Fruit fly (Drosophila melanogaster) whole organism, adult: ENCODE measurements around the gene CG14154.
A peak's percentile ranks its signal among the peaks of the same experiment; 100 is the strongest.

Experiments used
- CG11617 ChIP-seq: fragments of 200-800 bp; sonication (Bioruptor generic); optimal IDR thresholded peaks from 2 replicates; lab custom pipeline; 2017; ENCODE audit warnings: mild to moderate bottlenecking, missing biosample characterization, missing genetic modification reagents, missing genetic modification characterization
- CG12768 ChIP-seq: fragments of 200-800 bp; sonication (Bioruptor generic); optimal IDR thresholded peaks from 2 replicates; lab custom pipeline; 2017; ENCODE audit warnings: missing biosample characterization, missing genetic modification characterization, mild to moderate bottlenecking, moderate library complexity, missing genetic modification reagents
- CG14711 ChIP-seq: fragments of 200-800 bp; sonication (Bioruptor generic); optimal IDR thresholded peaks from 2 replicates; lab custom pipeline; 2018; ENCODE audit warnings: missing biosample characterization, mild to moderate bottlenecking, missing genetic modification characterization, moderate library complexity
- CG1620 ChIP-seq: fragments of 200-800 bp; sonication (Bioruptor generic); optimal IDR thresholded peaks from 2 replicates; lab custom pipeline; 2016; ENCODE audit warnings: missing biosample characterization, missing genetic modification characterization
- CG33017 ChIP-seq: fragments of 200-800 bp; sonication (Bioruptor generic); optimal IDR thresholded peaks from 2 replicates; lab custom pipeline; 2018; ENCODE audit warnings: missing biosample characterization, mild to moderate bottlenecking, missing genetic modification characterization, moderate library complexity
- CG5204 ChIP-seq: fragments of 200-800 bp; sonication (Bioruptor generic); optimal IDR thresholded peaks from 2 replicates; lab custom pipeline; 2016; ENCODE audit warnings: missing biosample characterization, missing genetic modification characterization
- CG7045 ChIP-seq: fragments of 200-800 bp; sonication (Bioruptor generic); optimal IDR thresholded peaks from 2 replicates; lab custom pipeline; 2017; ENCODE audit warnings: missing biosample characterization, mild to moderate bottlenecking, missing genetic modification characterization
- CG7101 ChIP-seq: fragments of 200-800 bp; sonication (Bioruptor generic); optimal IDR thresholded peaks from 2 replicates; lab custom pipeline; 2018; ENCODE audit warnings: missing biosample characterization, mild to moderate bottlenecking, missing genetic modification characterization, moderate library complexity
- Clk ChIP-seq: fragments of 200-800 bp; sonication (Bioruptor generic); optimal IDR thresholded peaks from 2 replicates; lab custom pipeline; 2017; ENCODE audit warnings: missing biosample characterization, missing genetic modification characterization
- Crg-1 ChIP-seq: fragments of 200-800 bp; sonication (Bioruptor generic); optimal IDR thresholded peaks from 2 replicates; lab custom pipeline; 2016; ENCODE audit warnings: missing biosample characterization, missing genetic modification characterization
- Hr96 ChIP-seq: fragments of 200-800 bp; sonication (Bioruptor generic); optimal IDR thresholded peaks from 2 replicates; lab custom pipeline; 2016; ENCODE audit warnings: missing biosample characterization, missing genetic modification characterization
- Mnt ChIP-seq: fragments of 200-800 bp; sonication (Bioruptor generic); optimal IDR thresholded peaks from 2 replicates; lab custom pipeline; 2016; ENCODE audit warnings: missing biosample characterization, mild to moderate bottlenecking, missing genetic modification characterization
- bab1 ChIP-seq: fragments of 200-800 bp; sonication (Bioruptor generic); optimal IDR thresholded peaks from 3 replicates; lab custom pipeline; 2019; ENCODE audit warnings: missing biosample characterization, mild to moderate bottlenecking, missing genetic modification characterization, moderate library complexity
- cic ChIP-seq: fragments of 200-800 bp; sonication (Bioruptor generic); optimal IDR thresholded peaks from 2 replicates; lab custom pipeline; 2017; ENCODE audit warnings: missing biosample characterization, mild to moderate bottlenecking, missing genetic modification characterization, moderate library complexity
- cnc ChIP-seq, 2 experiments: fragments of >200 bp; optimal IDR thresholded peaks; 2 replicates each; lab custom pipeline; 2017
- kay ChIP-seq: fragments of 200-800 bp; sonication (Bioruptor generic); peaks from one replicate; lab custom pipeline; 2016; ENCODE audit warnings: missing biosample characterization, missing genetic modification characterization, borderline replicate concordance
- ovo ChIP-seq: fragments of 200-800 bp; sonication (Bioruptor generic); optimal IDR thresholded peaks from 2 replicates; lab custom pipeline; 2016; ENCODE audit warnings: missing biosample characterization, missing genetic modification characterization
- pad ChIP-seq: fragments of 200-800 bp; sonication (Bioruptor generic); optimal IDR thresholded peaks from 3 replicates; lab custom pipeline; 2017; ENCODE audit warnings: missing biosample characterization, missing genetic modification characterization, mild to moderate bottlenecking, moderate library complexity, missing genetic modification reagents
- tj ChIP-seq: fragments of 200-800 bp; sonication (Bioruptor generic); optimal IDR thresholded peaks from 3 replicates; lab custom pipeline; 2017; ENCODE audit warnings: missing biosample characterization, mild to moderate bottlenecking, missing genetic modification characterization, moderate library complexity
- toe ChIP-seq: fragments of 200-800 bp; sonication (Bioruptor generic); optimal IDR thresholded peaks from 2 replicates; lab custom pipeline; 2016; ENCODE audit warnings: missing biosample characterization, missing genetic modification characterization

The CG14154 gene

DNA sequence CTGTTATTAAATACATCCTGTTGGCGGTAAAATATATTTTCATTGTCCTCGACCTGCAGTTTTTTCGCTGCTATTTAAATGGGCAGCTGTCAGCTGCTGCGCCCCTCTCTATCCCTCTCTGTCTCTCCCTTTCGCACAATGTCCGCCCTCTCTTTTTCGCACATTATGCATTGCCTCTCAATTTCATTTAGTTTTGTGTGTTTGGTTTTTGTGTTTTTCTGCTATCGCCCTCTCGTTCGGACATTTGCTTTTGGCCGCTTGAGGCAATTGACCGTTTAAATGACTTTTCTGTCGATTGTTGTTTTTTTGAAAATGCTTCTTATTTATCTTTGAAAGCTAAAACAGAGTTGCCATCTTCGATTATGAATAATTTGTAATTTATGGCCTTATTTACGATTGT lies 33.3 kb downstream of the CG14154 start:
- no peak for TF ChIP-seq tj
- TF ChIP-seq CG14711: peak; percentile 6

DNA sequence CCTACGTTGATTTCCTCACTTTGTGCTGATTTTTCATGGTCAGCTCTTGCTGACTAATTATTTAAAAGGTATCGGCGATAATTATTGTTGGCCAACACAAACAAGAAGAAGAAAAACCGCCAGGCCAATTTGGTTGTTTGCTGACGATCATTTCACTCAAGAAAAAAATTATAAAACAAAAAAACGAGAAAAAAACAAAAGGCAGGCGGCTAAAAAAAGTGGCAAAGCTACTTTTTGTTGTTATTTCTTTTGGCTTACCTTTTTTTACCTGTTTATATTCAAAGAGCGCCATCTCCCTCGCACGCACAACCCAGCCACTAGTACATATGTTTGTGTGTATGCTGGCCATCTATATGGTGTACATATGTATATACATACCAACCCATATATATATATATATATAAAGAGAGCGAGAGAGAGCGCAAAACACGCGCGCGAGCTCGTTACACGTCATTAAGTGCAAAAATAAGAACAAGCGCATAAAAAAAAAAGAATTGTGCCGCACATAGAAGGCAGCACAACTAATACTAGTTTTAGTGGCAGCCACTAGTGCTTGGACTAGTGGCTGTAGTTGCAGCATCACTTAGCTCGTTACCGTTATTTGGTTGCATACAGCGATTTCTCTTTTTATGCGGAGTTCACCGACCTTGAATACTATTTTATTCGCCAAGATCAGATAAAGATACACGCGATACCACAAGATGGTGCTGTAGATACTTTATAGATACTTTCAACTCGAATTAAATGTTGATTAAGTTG lies 34.1 kb downstream of the CG14154 start:
- TF ChIP-seq tj: peak; percentile 98
- no peak for TF ChIP-seq cnc (optimal IDR thresholded peaks at IDR 0.05; lab: Kevin White, UChicago)
- no peak for TF ChIP-seq CG12768 (GFP tag; lab: Kevin White, UChicago)
- TF ChIP-seq toe (GFP tag; lab: Kevin White, UChicago): no peak
- TF ChIP-seq CG11617 (GFP tag; lab: Kevin White, UChicago): peak; percentile 5
- TF ChIP-seq pad (GFP tag; lab: Kevin White, UChicago): no peak
- TF ChIP-seq CG7101 (tag; lab: Kevin White, UChicago): no peak
- no peak for TF ChIP-seq cic (GFP tag; lab: Kevin White, UChicago)
- no peak for TF ChIP-seq CG7045
- no peak for TF ChIP-seq CG33017 (tag; lab: Kevin White, UChicago)
- no peak for TF ChIP-seq bab1 (GFP tag; lab: Kevin White, UChicago)
- TF ChIP-seq ovo: no peak
- TF ChIP-seq kay (GFP tag; lab: Kevin White, UChicago): peak; percentile 67
- TF ChIP-seq Hr96 (GFP tag; lab: Kevin White, UChicago): no peak

DNA sequence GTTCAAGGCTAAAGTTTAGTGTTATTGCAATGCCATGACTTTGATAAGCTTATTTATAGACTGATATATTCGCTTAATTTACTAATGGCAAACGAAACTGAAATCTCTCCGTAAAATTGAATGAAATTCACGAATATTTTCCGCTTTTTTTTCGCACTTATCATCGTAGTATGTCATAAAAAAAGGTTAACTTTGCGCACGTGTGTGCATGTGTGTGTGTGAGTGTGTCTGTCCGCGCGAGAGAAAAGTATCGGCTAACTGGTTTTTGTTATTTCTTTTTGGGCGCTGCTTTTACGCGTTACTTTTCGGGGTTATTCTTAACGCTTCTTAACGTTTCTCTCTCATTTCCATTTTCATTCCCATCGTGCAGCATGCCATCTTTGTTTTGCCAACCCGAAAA lies 36.1 kb downstream of the CG14154 start:
- TF ChIP-seq kay (GFP tag; lab: Kevin White, UChicago) (peak; percentile 20), CG7045 (no peak)

DNA sequence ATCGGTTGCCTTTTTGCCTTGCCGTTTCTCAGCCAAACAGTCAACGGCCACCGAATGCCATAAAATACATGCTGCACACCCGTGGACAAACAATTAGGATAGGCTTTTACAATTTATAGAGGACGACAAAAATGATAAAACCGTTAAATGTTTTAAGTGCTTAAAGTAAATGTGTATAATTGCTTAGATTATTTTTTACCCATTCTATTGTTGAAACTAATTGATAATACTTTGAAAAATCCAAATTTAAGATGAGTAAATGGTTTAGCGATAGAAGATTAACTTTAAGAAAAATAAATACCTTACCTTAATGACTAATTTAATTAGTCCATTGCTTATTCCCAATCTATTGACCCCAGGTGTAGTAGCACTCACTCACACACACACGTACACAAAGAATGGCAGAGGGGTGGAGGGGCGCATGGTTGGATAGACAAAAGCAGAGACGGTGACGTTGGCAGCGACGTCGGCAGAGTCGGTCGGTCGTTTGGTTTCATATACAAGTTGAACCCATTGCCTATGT lies 36.9 kb downstream of the CG14154 start:
- TF ChIP-seq Mnt (GFP tag; lab: Kevin White, UChicago) (peak; percentile 75), pad (GFP tag; lab: Kevin White, UChicago) (peak; percentile 83), ovo (peak; percentile 78), Hr96 (GFP tag; lab: Kevin White, UChicago) (peak; percentile 89), kay (GFP tag; lab: Kevin White, UChicago) (no peak), CG1620 (GFP tag; lab: Kevin White, UChicago) (peak; percentile 72), cic (GFP tag; lab: Kevin White, UChicago) (peak; percentile 48), CG7101 (tag; lab: Kevin White, UChicago) (peak; percentile 95), toe (GFP tag; lab: Kevin White, UChicago) (peak; percentile 86), tj (peak; percentile 78), CG33017 (tag; lab: Kevin White, UChicago) (peak; percentile 96), CG5204 (GFP tag; lab: Kevin White, UChicago) (peak; percentile 94), bab1 (GFP tag; lab: Kevin White, UChicago) (peak; percentile 96), Clk (GFP tag; lab: Kevin White, UChicago) (peak; percentile 85), CG11617 (GFP tag; lab: Kevin White, UChicago) (peak; percentile 95), CG7045 (peak; percentile 96), CG12768 (GFP tag; lab: Kevin White, UChicago) (peak; percentile 89), cnc (optimal IDR thresholded peaks at IDR 0.05; lab: Kevin White, UChicago) (no peak), CG14711 (peak; percentile 82), Crg-1 (GFP tag; lab: Kevin White, UChicago) (peak; percentile 78)

DNA sequence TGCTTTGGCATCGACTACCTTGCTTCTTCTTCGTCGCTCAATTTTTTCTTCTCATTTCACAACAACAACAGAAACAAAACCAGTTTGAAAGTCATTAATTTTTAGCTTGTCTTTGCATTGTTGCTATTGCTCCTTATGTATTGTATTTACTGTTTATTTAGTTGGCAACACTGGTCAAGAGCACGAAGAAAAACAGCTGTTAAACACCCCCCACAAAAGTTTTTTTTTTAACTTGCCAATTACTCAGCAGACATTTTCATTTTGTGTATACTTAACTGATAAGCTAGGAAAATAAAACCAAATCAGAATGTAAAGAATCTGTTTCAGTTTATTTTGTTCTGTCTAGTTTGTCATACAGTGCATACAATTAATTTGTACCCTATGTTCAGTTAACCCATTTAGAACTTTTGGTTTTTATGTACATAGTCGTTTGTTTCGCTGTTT lies 38.0 kb downstream of the CG14154 start:
- TF ChIP-seq CG12768 (GFP tag; lab: Kevin White, UChicago) (no peak), tj (peak; percentile 11), CG14711 (peak; percentile 20), bab1 (GFP tag; lab: Kevin White, UChicago) (no peak), CG7101 (tag; lab: Kevin White, UChicago) (peak; percentile 7)

DNA sequence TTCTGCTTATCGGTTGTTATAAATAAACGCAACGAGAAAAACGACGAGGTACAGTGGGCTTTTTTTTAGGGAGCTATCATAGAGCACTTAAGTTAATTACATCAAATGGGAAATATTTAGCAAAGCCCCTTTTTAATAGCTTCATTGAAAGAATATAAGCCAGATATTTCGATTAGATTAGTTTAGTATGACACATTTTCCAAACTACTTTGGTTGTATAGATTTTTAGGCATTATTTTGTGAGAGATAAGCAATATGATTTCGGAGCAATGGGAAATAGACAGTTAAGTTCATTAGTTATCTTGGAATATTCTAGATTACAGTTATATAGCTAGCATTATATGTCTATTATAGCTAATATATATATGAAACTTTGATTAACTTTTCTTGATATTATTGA lies 38.5 kb downstream of the CG14154 start:
- TF ChIP-seq CG5204 (GFP tag; lab: Kevin White, UChicago) (no peak), kay (GFP tag; lab: Kevin White, UChicago) (peak; percentile 93)

DNA sequence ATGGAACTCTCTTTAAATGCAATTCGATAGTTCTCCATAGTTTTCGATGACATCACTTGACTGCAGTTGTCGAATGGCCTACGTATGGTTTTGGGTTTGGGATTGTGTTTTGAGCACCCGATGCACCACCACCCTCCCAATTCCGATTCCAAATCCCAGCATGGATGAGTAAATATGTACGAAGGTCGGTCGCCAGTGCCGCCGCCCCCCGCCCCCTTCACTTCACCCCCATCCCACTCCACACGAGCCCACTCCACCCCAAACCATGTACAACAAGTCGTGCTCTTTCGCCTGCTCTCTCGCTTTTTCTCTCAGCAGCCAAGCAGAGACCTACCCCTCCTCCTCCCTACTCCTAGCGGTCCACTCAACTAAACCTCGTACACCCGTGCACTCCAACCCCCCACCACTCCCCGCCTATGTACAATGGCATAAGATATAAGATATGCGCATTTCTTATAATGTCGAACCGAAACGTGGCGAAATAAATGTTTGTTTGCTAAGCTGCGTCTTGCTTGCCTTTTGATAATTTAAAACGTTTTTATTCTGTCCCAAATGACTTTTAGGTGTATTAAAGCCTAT lies 39.1 kb downstream of the CG14154 start:
- no peak for TF ChIP-seq pad (GFP tag; lab: Kevin White, UChicago)
- TF ChIP-seq toe (GFP tag; lab: Kevin White, UChicago): no peak
- TF ChIP-seq cic (GFP tag; lab: Kevin White, UChicago): peak; percentile 37
- peak; percentile 3 for TF ChIP-seq kay (GFP tag; lab: Kevin White, UChicago)
- TF ChIP-seq CG12768 (GFP tag; lab: Kevin White, UChicago): peak; percentile 37
- no peak for TF ChIP-seq tj
- peak; percentile 0 for TF ChIP-seq CG14711
